Fruit fly (Drosophila melanogaster) whole organism, embryonic: ENCODE data around the gene SdhC.

Experiments
- Asciz ChIP-seq: fragments of 200-800 bp; sonication (Bioruptor generic); optimal IDR thresholded peaks from 2 replicates; lab custom pipeline; 2017; ENCODE audit warnings: missing biosample characterization, mild to moderate bottlenecking, missing genetic modification characterization, missing genetic modification reagents
- Atf-2 ChIP-seq: fragments of 200-800 bp; sonication (Bioruptor generic); optimal IDR thresholded peaks from 2 replicates; lab custom pipeline; 2016; ENCODE audit warnings: missing biosample characterization, missing genetic modification characterization
- Atf6 ChIP-seq: fragments of 200-800 bp; sonication (Bioruptor generic); IDR thresholded peaks from 2 replicates; pipeline ENCODE4 v1.3.6; 2022; ENCODE audit warnings: missing biosample characterization, missing genetic modification characterization
- CG10209 ChIP-seq: fragments of 200-800 bp; sonication (Bioruptor generic); optimal IDR thresholded peaks from 3 replicates; lab custom pipeline; 2017; ENCODE audit warnings: missing biosample characterization, mild to moderate bottlenecking, missing genetic modification characterization, missing genetic modification reagents
- CG1024 ChIP-seq: fragments of 200-800 bp; sonication (Bioruptor generic); IDR thresholded peaks from 2 replicates; pipeline ENCODE4 v1.3.6; 2022; ENCODE audit warnings: missing biosample characterization, missing genetic modification characterization
- CG10321 ChIP-seq: fragments of 200-800 bp; sonication (Bioruptor generic); IDR thresholded peaks from 2 replicates; pipeline ENCODE4 v1.3.6; 2022; ENCODE audit warnings: missing biosample characterization, missing genetic modification characterization
- CG10959 ChIP-seq: fragments of 200-800 bp; sonication (Bioruptor generic); IDR thresholded peaks from 2 replicates; pipeline ENCODE4 v1.3.6; 2022; ENCODE audit warnings: missing biosample characterization, missing genetic modification characterization
- CG10979 ChIP-seq: fragments of 200-800 bp; sonication (Bioruptor generic); optimal IDR thresholded peaks from 2 replicates; lab custom pipeline; 2018; ENCODE audit warnings: missing biosample characterization, mild to moderate bottlenecking, missing genetic modification characterization, moderate library complexity
- CG11695 ChIP-seq: fragments of 200-800 bp; sonication (Bioruptor generic); IDR thresholded peaks from 3 replicates; pipeline ENCODE4 v1.3.6; 2022; ENCODE audit warnings: missing biosample characterization, missing genetic modification characterization
- CG1233 ChIP-seq: fragments of 200-800 bp; sonication (Bioruptor generic); optimal IDR thresholded peaks from 4 replicates; lab custom pipeline; 2018; ENCODE audit warnings: missing biosample characterization, mild to moderate bottlenecking, missing genetic modification characterization
- CG12659 ChIP-seq: fragments of 200-800 bp; sonication (Bioruptor generic); optimal IDR thresholded peaks from 3 replicates; lab custom pipeline; 2017; ENCODE audit warnings: mild to moderate bottlenecking, missing biosample characterization, missing genetic modification reagents, missing genetic modification characterization
- CG13775 ChIP-seq: fragments of 200-800 bp; sonication (Bioruptor generic); optimal IDR thresholded peaks from 3 replicates; lab custom pipeline; 2017; ENCODE audit warnings: missing biosample characterization, mild to moderate bottlenecking, missing genetic modification characterization
- CG13894 ChIP-seq: fragments of 200-800 bp; sonication (Bioruptor generic); optimal IDR thresholded peaks from 3 replicates; lab custom pipeline; 2018; ENCODE audit warnings: missing biosample characterization, mild to moderate bottlenecking, missing genetic modification characterization, moderate library complexity
- CG14014 ChIP-seq: fragments of 200-800 bp; sonication (Bioruptor generic); IDR thresholded peaks from 2 replicates; pipeline ENCODE4 v1.3.6; 2022; ENCODE audit warnings: missing biosample characterization, missing genetic modification characterization
- CG14710 ChIP-seq: fragments of 200-800 bp; sonication (Bioruptor generic); optimal IDR thresholded peaks from 3 replicates; lab custom pipeline; 2019; ENCODE audit warnings: missing biosample characterization, mild to moderate bottlenecking, missing genetic modification characterization, moderate library complexity
- CG1647 ChIP-seq: fragments of 200-800 bp; sonication (Bioruptor generic); optimal IDR thresholded peaks from 3 replicates; lab custom pipeline; 2016; ENCODE audit warnings: missing biosample characterization, missing genetic modification characterization
- CG2129 ChIP-seq: fragments of 200-800 bp; sonication (Bioruptor generic); IDR thresholded peaks from 2 replicates; pipeline ENCODE4 v1.3.6; 2022; ENCODE audit warnings: missing biosample characterization, missing genetic modification characterization; ENCODE audit not compliant: partially characterized antibody
- CG31365 ChIP-seq: fragments of 200-800 bp; sonication (Bioruptor generic); optimal IDR thresholded peaks from 2 replicates; lab custom pipeline; 2018; ENCODE audit warnings: missing biosample characterization, mild to moderate bottlenecking, missing genetic modification characterization
- CG31441 ChIP-seq: fragments of 200-800 bp; sonication (Bioruptor generic); IDR thresholded peaks from 2 replicates; pipeline ENCODE4 v1.3.6; 2022; ENCODE audit warnings: missing biosample characterization, missing genetic modification characterization
- CG33557 ChIP-seq: fragments of 200-800 bp; sonication (Bioruptor generic); optimal IDR thresholded peaks from 2 replicates; lab custom pipeline; 2019; ENCODE audit warnings: missing biosample characterization, mild to moderate bottlenecking, missing genetic modification characterization, moderate library complexity
- CG34422 ChIP-seq: fragments of 200-800 bp; sonication (Bioruptor generic); IDR thresholded peaks from 3 replicates; pipeline ENCODE4 v1.3.6; 2022; ENCODE audit warnings: missing biosample characterization, missing genetic modification characterization
- CG4707 ChIP-seq: fragments of 200-800 bp; sonication (Bioruptor generic); optimal IDR thresholded peaks from 2 replicates; lab custom pipeline; 2018; ENCODE audit warnings: missing biosample characterization, mild to moderate bottlenecking, missing genetic modification characterization, moderate library complexity
- CG4820 ChIP-seq: fragments of 200-800 bp; sonication (Bioruptor generic); optimal IDR thresholded peaks from 3 replicates; lab custom pipeline; 2016; ENCODE audit warnings: missing biosample characterization, missing genetic modification characterization
- CG9727 ChIP-seq: fragments of 200-800 bp; sonication (Bioruptor generic); optimal IDR thresholded peaks from 3 replicates; lab custom pipeline; 2017; ENCODE audit warnings: missing biosample characterization, mild to moderate bottlenecking, missing genetic modification characterization
- CG9932 ChIP-seq: fragments of 200-800 bp; sonication (Bioruptor generic); IDR thresholded peaks from 2 replicates; pipeline ENCODE4 v1.3.6; 2022; ENCODE audit warnings: missing biosample characterization, missing genetic modification characterization
- Chrac-16 ChIP-seq: fragments of 200-800 bp; sonication (Bioruptor generic); optimal IDR thresholded peaks from 3 replicates; lab custom pipeline; 2016; ENCODE audit warnings: missing biosample characterization, missing genetic modification characterization
- CkIIα-i1 ChIP-seq: fragments of 200-800 bp; sonication (Bioruptor generic); IDR thresholded peaks from 2 replicates; pipeline ENCODE4 v1.3.6; 2022; ENCODE audit warnings: missing biosample characterization, missing genetic modification characterization
- Fer2 ChIP-seq: fragments of 200-800 bp; sonication (Bioruptor generic); optimal IDR thresholded peaks from 2 replicates; lab custom pipeline; 2018; ENCODE audit warnings: missing biosample characterization, mild to moderate bottlenecking, missing genetic modification characterization, moderate library complexity
- Gsc ChIP-seq: fragments of 200-800 bp; sonication (Bioruptor generic); IDR thresholded peaks from 2 replicates; pipeline ENCODE4 v1.3.6; 2022; ENCODE audit warnings: missing biosample characterization, missing genetic modification characterization
- HHEX ChIP-seq: fragments of 200-800 bp; sonication (Bioruptor generic); optimal IDR thresholded peaks from 3 replicates; lab custom pipeline; 2017; ENCODE audit warnings: missing biosample characterization, mild to moderate bottlenecking, missing genetic modification characterization, missing genetic modification reagents
- Hr3 ChIP-seq: fragments of 200-800 bp; sonication (Bioruptor generic); optimal IDR thresholded peaks from 3 replicates; lab custom pipeline; 2016; ENCODE audit warnings: missing biosample characterization, missing genetic modification characterization
- Kr ChIP-seq: fragments of 200-800 bp; sonication (Bioruptor generic); optimal IDR thresholded peaks from 2 replicates; lab custom pipeline; 2017; ENCODE audit warnings: missing biosample characterization, mild to moderate bottlenecking, missing genetic modification characterization
- Lhr ChIP-seq: fragments of 200-800 bp; sonication (Bioruptor generic); optimal IDR thresholded peaks from 3 replicates; lab custom pipeline; 2017; ENCODE audit warnings: mild to moderate bottlenecking, missing biosample characterization, missing genetic modification reagents, missing genetic modification characterization
- Lim3 ChIP-seq: fragments of 200-800 bp; sonication (Bioruptor generic); IDR thresholded peaks from 2 replicates; pipeline ENCODE4 v1.3.6; 2022; ENCODE audit warnings: missing biosample characterization, missing genetic modification characterization
- MTF-1 ChIP-seq: fragments of 200-800 bp; sonication (Bioruptor generic); optimal IDR thresholded peaks from 2 replicates; lab custom pipeline; 2018; ENCODE audit warnings: missing biosample characterization, mild to moderate bottlenecking, missing genetic modification characterization, borderline replicate concordance
- Nf-YB ChIP-seq: fragments of 200-800 bp; sonication (Bioruptor generic); optimal IDR thresholded peaks from 3 replicates; lab custom pipeline; 2019; ENCODE audit warnings: missing biosample characterization, mild to moderate bottlenecking, missing genetic modification characterization, moderate library complexity
- Opbp ChIP-seq: fragments of 200-800 bp; sonication (Bioruptor generic); IDR thresholded peaks from 3 replicates; pipeline ENCODE4 v1.3.6; 2022; ENCODE audit warnings: missing biosample characterization, missing genetic modification characterization; ENCODE audit not compliant: partially characterized antibody
- Six4 ChIP-seq: fragments of 200-800 bp; sonication (Bioruptor generic); optimal IDR thresholded peaks from 2 replicates; lab custom pipeline; 2016; ENCODE audit warnings: missing biosample characterization, missing genetic modification characterization
- aop ChIP-seq: fragments of 200-800 bp; sonication (Bioruptor generic); IDR thresholded peaks from 2 replicates; pipeline ENCODE4 v1.3.6; 2022; ENCODE audit warnings: missing biosample characterization, missing genetic modification characterization
- bowl ChIP-seq: fragments of 200-800 bp; sonication (Bioruptor generic); IDR thresholded peaks from 2 replicates; pipeline ENCODE4 v1.3.6; 2022; ENCODE audit warnings: missing biosample characterization, missing genetic modification characterization
- dm ChIP-seq: fragments of 200-800 bp; sonication (Bioruptor generic); optimal IDR thresholded peaks from 3 replicates; lab custom pipeline; 2016; ENCODE audit warnings: missing biosample characterization, missing genetic modification characterization
- dmrt11E ChIP-seq: fragments of 200-800 bp; sonication (Bioruptor generic); optimal IDR thresholded peaks from 3 replicates; lab custom pipeline; 2018; ENCODE audit warnings: missing biosample characterization, mild to moderate bottlenecking, missing genetic modification characterization, moderate library complexity
- jing ChIP-seq: fragments of 200-800 bp; sonication (Bioruptor generic); optimal IDR thresholded peaks from 2 replicates; lab custom pipeline; 2018; ENCODE audit warnings: missing biosample characterization, mild to moderate bottlenecking, missing genetic modification characterization
- nau ChIP-seq: fragments of 200-800 bp; sonication (Bioruptor generic); optimal IDR thresholded peaks from 3 replicates; lab custom pipeline; 2017; ENCODE audit warnings: missing biosample characterization, mild to moderate bottlenecking, missing genetic modification characterization, missing genetic modification reagents
- nom ChIP-seq: fragments of 200-800 bp; sonication (Bioruptor generic); optimal IDR thresholded peaks from 2 replicates; lab custom pipeline; 2017; ENCODE audit warnings: missing biosample characterization, missing genetic modification characterization, mild to moderate bottlenecking, moderate library complexity, missing genetic modification reagents
- prd ChIP-seq, 3 experiments: fragments of >200 bp in 2 of 3; fragments of 200-800 bp in 1 of 3; sonication (Bioruptor generic) in 1 of 3; optimal IDR thresholded peaks in 2 of 3; IDR thresholded peaks in 1 of 3; 2 replicates in 2 of 3; 3 replicates in 1 of 3; pipeline versions ENCODE4 v1.3.6 to Lab custom; 2017 to 2022; ENCODE audit warnings: missing biosample characterization in 1 of 3, missing genetic modification characterization in 1 of 3
- rib ChIP-seq: fragments of 200-800 bp; sonication (Bioruptor generic); IDR thresholded peaks from 2 replicates; pipeline ENCODE4 v1.3.6; 2022; ENCODE audit warnings: missing biosample characterization, missing genetic modification characterization
- slou ChIP-seq: fragments of 200-800 bp; sonication (Bioruptor generic); optimal IDR thresholded peaks from 3 replicates; lab custom pipeline; 2016; ENCODE audit warnings: missing biosample characterization, missing genetic modification characterization
- tio ChIP-seq: fragments of 200-800 bp; sonication (Bioruptor generic); optimal IDR thresholded peaks from 2 replicates; lab custom pipeline; 2017; ENCODE audit warnings: missing biosample characterization, missing genetic modification characterization, inconsistent platforms
- z ChIP-seq: fragments of 200-800 bp; sonication (Bioruptor generic); IDR thresholded peaks from 3 replicates; pipeline ENCODE4 v1.3.6; 2022; ENCODE audit warnings: missing biosample characterization, missing genetic modification characterization

Gene SdhC

DNA sequence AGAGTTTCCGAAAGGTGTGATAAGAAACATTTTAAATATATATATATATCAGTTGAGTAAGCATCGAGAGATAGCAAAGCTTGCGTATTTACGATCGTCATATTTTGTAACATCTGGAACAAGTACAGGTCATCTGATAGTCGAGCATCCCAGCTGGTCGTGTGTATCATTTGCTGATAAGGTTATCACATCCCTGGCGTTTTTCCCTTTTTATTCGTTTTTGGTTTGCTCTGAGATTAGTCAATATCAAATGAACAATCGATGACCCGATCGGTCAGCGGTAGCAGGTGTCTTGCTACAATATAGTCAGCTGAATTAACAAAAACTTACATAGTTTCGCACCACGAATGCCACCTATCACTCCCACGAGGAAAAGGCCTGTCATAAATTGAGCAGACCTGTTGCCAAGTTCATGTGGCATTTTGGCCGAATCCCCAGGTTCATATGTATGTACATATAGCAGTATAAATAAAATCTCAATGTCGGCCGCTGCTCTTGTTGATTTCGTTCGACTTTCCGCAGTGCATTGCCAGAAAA lies 8.7 kb downstream of the SdhC start (continued):
- TF ChIP-seq CG33557 (GFP tag; lab: Kevin White, UChicago): no peak
- TF ChIP-seq dm: no peak
- no peak for TF ChIP-seq Nf-YB (GFP tag; lab: Kevin White, UChicago)
- no peak for TF ChIP-seq Atf-2
- TF ChIP-seq bowl (GFP tag; lab: Robert Waterston, UW): no peak
- TF ChIP-seq CG10979: peak; percentile 18
- TF ChIP-seq CG2129 (GFP tag; lab: Robert Waterston, UW): no peak
- peak; percentile 28 for TF ChIP-seq CG4820 (GFP tag; lab: Kevin White, UChicago)
- no peak for TF ChIP-seq aop (GFP tag; lab: Robert Waterston, UW)
- no peak for TF ChIP-seq dmrt11E (tag; lab: Kevin White, UChicago)
- TF ChIP-seq nau: peak; percentile 16
- TF ChIP-seq CG14014 (GFP tag; lab: Robert Waterston, UW): no peak
- TF ChIP-seq CG4707 (GFP tag; lab: Kevin White, UChicago): no peak
- no peak for TF ChIP-seq Lim3 (GFP tag; lab: Robert Waterston, UW)
- no peak for TF ChIP-seq CG1647 (GFP tag; lab: Kevin White, UChicago)
- no peak for TF ChIP-seq jing (GFP tag; lab: Kevin White, UChicago)
- no peak for TF ChIP-seq CG1024
- no peak for TF ChIP-seq Gsc
- no peak for TF ChIP-seq z
- peak; percentile 40 for TF ChIP-seq CG9932 (GFP tag; lab: Robert Waterston, UW)
- TF ChIP-seq Opbp: no peak
- TF ChIP-seq Asciz (GFP tag; lab: Kevin White, UChicago): peak; percentile 32
- TF ChIP-seq CG9727 (GFP tag; lab: Kevin White, UChicago): peak; percentile 60
- TF ChIP-seq CG12659: peak; percentile 47
- no peak for TF ChIP-seq Lhr (GFP tag; lab: Kevin White, UChicago)
- peak; percentile 41 for TF ChIP-seq Hr3 (GFP tag; lab: Kevin White, UChicago)
- no peak for TF ChIP-seq CG10959 (GFP tag; lab: Robert Waterston, UW)
- TF ChIP-seq HHEX (GFP tag; lab: Kevin White, UChicago): peak; percentile 62
- TF ChIP-seq Atf6 (GFP tag; lab: Robert Waterston, UW): peak; percentile 75; the same call in 1 of the 2 replicates
- TF ChIP-seq nom (GFP tag; lab: Kevin White, UChicago): no peak
- no peak for TF ChIP-seq CG13894 (tag; lab: Kevin White, UChicago)
- TF ChIP-seq CG34422: 0 out of 3 replicates have a peak, but pooled peaks have one; percentile 9
- no peak for TF ChIP-seq CG10321 (GFP tag; lab: Robert Waterston, UW)
- peak; percentile 24 for TF ChIP-seq CG13775 (GFP tag; lab: Kevin White, UChicago)
- no peak for TF ChIP-seq Kr (GFP tag; lab: Kevin White, UChicago)
- TF ChIP-seq CG14710: no peak
- no peak for TF ChIP-seq Fer2 (tag; lab: Kevin White, UChicago)
- peak; percentile 55 for TF ChIP-seq tio (GFP tag; lab: Kevin White, UChicago)
- TF ChIP-seq MTF-1 (GFP tag; lab: Kevin White, UChicago): no peak
- no peak; the same call in 1 of the 2 replicates for TF ChIP-seq CG31441 (GFP tag; lab: Robert Waterston, UW)
- TF ChIP-seq CG1233: peak; percentile 58
- no peak for TF ChIP-seq CkIIα-i1 (GFP tag; lab: Robert Waterston, UW)
- TF ChIP-seq rib (GFP tag; lab: Robert Waterston, UW): no peak
- TF ChIP-seq CG11695: peak; percentile 52; the same call in 1 of the 3 replicates
- no peak for TF ChIP-seq CG31365 (tag; lab: Kevin White, UChicago)
- TF ChIP-seq Chrac-16 (GFP tag; lab: Kevin White, UChicago): peak; percentile 51
- peak; percentile 5 for TF ChIP-seq slou (GFP tag; lab: Kevin White, UChicago)
- no peak for TF ChIP-seq prd (optimal IDR thresholded peaks at IDR 0.05; lab: Kevin White, UChicago)
- peak; percentile 67 for TF ChIP-seq prd (GFP tag; IDR thresholded peaks at IDR 0.05; lab: Robert Waterston, UW)
- peak; percentile 55 for TF ChIP-seq CG10209
- TF ChIP-seq Six4 (GFP tag; lab: Kevin White, UChicago): peak; percentile 25
